Fruit fly (Drosophila melanogaster) whole organism, prepupa: ENCODE results near the gene snRNP-U1-70K.

Experiments used
- Blimp-1 ChIP-seq: fragments of 200-800 bp; sonication (Bioruptor generic); optimal IDR thresholded peaks from 3 replicates; lab custom pipeline; 2017; ENCODE audit warnings: missing biosample characterization, missing genetic modification characterization, mild to moderate bottlenecking, moderate library complexity, missing genetic modification reagents
- CG4318 ChIP-seq: fragments of 200-800 bp; sonication (Bioruptor generic); optimal IDR thresholded peaks from 3 replicates; lab custom pipeline; 2017; ENCODE audit warnings: missing biosample characterization, mild to moderate bottlenecking, missing genetic modification characterization
- CG6163 ChIP-seq: fragments of 200-800 bp; sonication (Bioruptor generic); IDR thresholded peaks from 3 replicates; pipeline ENCODE4 v1.3.6; 2022; ENCODE audit warnings: missing biosample characterization, missing genetic modification characterization
- CG6792 ChIP-seq: fragments of 200-800 bp; sonication (Bioruptor generic); optimal IDR thresholded peaks from 3 replicates; lab custom pipeline; 2016; ENCODE audit warnings: missing biosample characterization, missing genetic modification characterization
- CG6808 ChIP-seq: fragments of 200-800 bp; sonication (Bioruptor generic); optimal IDR thresholded peaks from 3 replicates; lab custom pipeline; 2017; ENCODE audit warnings: missing biosample characterization, missing genetic modification characterization, mild to moderate bottlenecking, moderate library complexity, missing genetic modification reagents
- CG6854 ChIP-seq: fragments of 200-800 bp; sonication (Bioruptor generic); optimal IDR thresholded peaks from 2 replicates; lab custom pipeline; 2017; ENCODE audit warnings: missing biosample characterization, mild to moderate bottlenecking, missing genetic modification characterization
- CG7368 ChIP-seq: fragments of 200-800 bp; sonication (Bioruptor generic); optimal IDR thresholded peaks from 3 replicates; lab custom pipeline; 2016; ENCODE audit warnings: missing biosample characterization, missing genetic modification characterization
- Hr39 ChIP-seq: fragments of 200-800 bp; sonication (Bioruptor generic); optimal IDR thresholded peaks from 2 replicates; lab custom pipeline; 2016; ENCODE audit warnings: missing biosample characterization, missing genetic modification characterization
- OdsH ChIP-seq: fragments of 200-800 bp; sonication (Bioruptor generic); optimal IDR thresholded peaks from 3 replicates; lab custom pipeline; 2016; ENCODE audit warnings: missing biosample characterization, missing genetic modification characterization
- Sox14 ChIP-seq: fragments of 200-800 bp; sonication (Bioruptor generic); optimal IDR thresholded peaks from 3 replicates; lab custom pipeline; 2016; ENCODE audit warnings: missing biosample characterization, missing genetic modification characterization
- Sox15 ChIP-seq: fragments of 200-800 bp; sonication (Bioruptor generic); optimal IDR thresholded peaks from 3 replicates; lab custom pipeline; 2016; ENCODE audit warnings: missing biosample characterization, missing genetic modification characterization
- achi ChIP-seq: fragments of 200-800 bp; sonication (Bioruptor generic); optimal IDR thresholded peaks from 3 replicates; lab custom pipeline; 2016; ENCODE audit warnings: missing biosample characterization, missing genetic modification characterization
- esn ChIP-seq: fragments of 200-800 bp; sonication (Bioruptor generic); optimal IDR thresholded peaks from 2 replicates; lab custom pipeline; 2016; ENCODE audit warnings: missing biosample characterization, mild to moderate bottlenecking, missing genetic modification characterization, moderate library complexity
- net ChIP-seq: fragments of 200-800 bp; sonication (Bioruptor generic); optimal IDR thresholded peaks from 3 replicates; lab custom pipeline; 2016; ENCODE audit warnings: missing biosample characterization, missing genetic modification characterization

- TF ChIP-seq OdsH (no peak), Blimp-1 (no peak), CG4318 (GFP tag; lab: Kevin White, UChicago) (no peak), Sox14 (GFP tag; lab: Kevin White, UChicago) (no peak), net (GFP tag; lab: Kevin White, UChicago) (no peak), CG6792 (no peak), Hr39 (GFP tag; lab: Kevin White, UChicago) (no peak), achi (GFP tag; lab: Kevin White, UChicago) (no peak), esn (GFP tag; lab: Kevin White, UChicago) (no peak), CG6854 (GFP tag; lab: Kevin White, UChicago) (peak; percentile 5), CG6163 (no peak), CG7368 (no peak), Sox15 (no peak), CG6808 (GFP tag; lab: Kevin White, UChicago) (no peak)
Observed at dm6 chr2L:6920661-6921359, 50.7 kb downstream of the snRNP-U1-70K start, which contains the start of gene Hrb27C.
